Fruit fly (Drosophila melanogaster) whole organism, embryonic: ENCODE data around the gene CG10300.

Experiments used
- Aef1 ChIP-seq: fragments of 200-800 bp; sonication (Bioruptor generic); IDR thresholded peaks from 3 replicates; pipeline ENCODE4 v1.3.6; 2022; ENCODE audit warnings: missing biosample characterization, missing genetic modification characterization
- Atf6 ChIP-seq: fragments of 200-800 bp; sonication (Bioruptor generic); IDR thresholded peaks from 2 replicates; pipeline ENCODE4 v1.3.6; 2022; ENCODE audit warnings: missing biosample characterization, missing genetic modification characterization
- CG10267 ChIP-seq: fragments of 200-800 bp; sonication (Bioruptor generic); optimal IDR thresholded peaks from 2 replicates; lab custom pipeline; 2018; ENCODE audit warnings: missing biosample characterization, mild to moderate bottlenecking, missing genetic modification characterization, moderate library complexity
- CG11093 ChIP-seq: fragments of 200-800 bp; sonication (Bioruptor generic); IDR thresholded peaks from 3 replicates; pipeline ENCODE4 v1.3.6; 2022; ENCODE audit warnings: missing biosample characterization, missing genetic modification characterization
- CG12071 ChIP-seq: fragments of 200-800 bp; sonication (Bioruptor generic); optimal IDR thresholded peaks from 3 replicates; lab custom pipeline; 2018; ENCODE audit warnings: missing biosample characterization, mild to moderate bottlenecking, missing genetic modification characterization
- CG14860 ChIP-seq: fragments of 200-800 bp; sonication (Bioruptor generic); IDR thresholded peaks from 3 replicates; pipeline ENCODE4 v1.3.6; 2022; ENCODE audit warnings: missing biosample characterization, missing genetic modification characterization; ENCODE audit not compliant: partially characterized antibody
- CG14965 ChIP-seq: fragments of 200-800 bp; sonication (Bioruptor generic); optimal IDR thresholded peaks from 2 replicates; lab custom pipeline; 2016; ENCODE audit warnings: missing biosample characterization, missing genetic modification characterization, borderline replicate concordance
- CG15073 ChIP-seq: fragments of 200-800 bp; sonication (Bioruptor generic); optimal IDR thresholded peaks from 2 replicates; lab custom pipeline; 2016; ENCODE audit warnings: missing biosample characterization, missing genetic modification characterization
- CG15514 ChIP-seq: fragments of 200-800 bp; sonication (Bioruptor generic); optimal IDR thresholded peaks from 3 replicates; lab custom pipeline; 2017; ENCODE audit warnings: missing biosample characterization, missing genetic modification characterization, mild to moderate bottlenecking, moderate library complexity, missing genetic modification reagents
- CG17361 ChIP-seq: fragments of 200-800 bp; sonication (Bioruptor generic); IDR thresholded peaks from 3 replicates; pipeline ENCODE4 v1.3.6; 2022; ENCODE audit warnings: missing biosample characterization, missing genetic modification characterization
- CG18619 ChIP-seq: fragments of 200-800 bp; sonication (Bioruptor generic); optimal IDR thresholded peaks from 3 replicates; lab custom pipeline; 2017; ENCODE audit warnings: missing biosample characterization, mild to moderate bottlenecking, missing genetic modification characterization
- CG2129 ChIP-seq: fragments of 200-800 bp; sonication (Bioruptor generic); IDR thresholded peaks from 2 replicates; pipeline ENCODE4 v1.3.6; 2022; ENCODE audit warnings: missing biosample characterization, missing genetic modification characterization; ENCODE audit not compliant: partially characterized antibody
- CG31224 ChIP-seq: fragments of 200-800 bp; sonication (Bioruptor generic); IDR thresholded peaks from 2 replicates; pipeline ENCODE4 v1.3.6; 2022; ENCODE audit warnings: missing biosample characterization, missing genetic modification characterization
- CG4282 ChIP-seq: fragments of 200-800 bp; sonication (Bioruptor generic); optimal IDR thresholded peaks from 2 replicates; lab custom pipeline; 2016; ENCODE audit warnings: missing biosample characterization, missing genetic modification characterization
- CG4617 ChIP-seq: fragments of 200-800 bp; sonication (Bioruptor generic); optimal IDR thresholded peaks from 3 replicates; lab custom pipeline; 2016; ENCODE audit warnings: missing biosample characterization, missing genetic modification characterization, borderline replicate concordance
- CG6791 ChIP-seq: fragments of 200-800 bp; sonication (Bioruptor generic); IDR thresholded peaks from 3 replicates; pipeline ENCODE4 v1.3.6; 2022; ENCODE audit warnings: missing biosample characterization, missing genetic modification characterization; ENCODE audit not compliant: partially characterized antibody
- CG8924 ChIP-seq: fragments of 200-800 bp; optimal IDR thresholded peaks from 3 replicates; lab custom pipeline; 2019; ENCODE audit warnings: missing biosample characterization, mild to moderate bottlenecking, missing genetic modification characterization, moderate library complexity
- Dek ChIP-seq: fragments of 200-800 bp; sonication (Bioruptor generic); optimal IDR thresholded peaks from 3 replicates; lab custom pipeline; 2019; ENCODE audit warnings: missing biosample characterization, mild to moderate bottlenecking, missing genetic modification characterization, moderate library complexity
- Fer2 ChIP-seq: fragments of 200-800 bp; sonication (Bioruptor generic); optimal IDR thresholded peaks from 2 replicates; lab custom pipeline; 2018; ENCODE audit warnings: missing biosample characterization, mild to moderate bottlenecking, missing genetic modification characterization, moderate library complexity
- HLH4C ChIP-seq: fragments of 200-800 bp; sonication (Bioruptor generic); IDR thresholded peaks from 3 replicates; pipeline ENCODE4 v1.3.6; 2022; ENCODE audit warnings: missing biosample characterization, missing genetic modification characterization; ENCODE audit not compliant: partially characterized antibody
- HLH54F ChIP-seq: fragments of 200-800 bp; sonication (Bioruptor generic); optimal IDR thresholded peaks from 3 replicates; lab custom pipeline; 2016; ENCODE audit warnings: missing biosample characterization, missing genetic modification characterization
- Hr39 ChIP-seq: fragments of >200 bp; optimal IDR thresholded peaks from 2 replicates; lab custom pipeline; 2017
- Hr51 ChIP-seq, 2 experiments: fragments of 200-800 bp; sonication (Bioruptor generic); optimal IDR thresholded peaks; 2 replicates in 1 of 2; 3 replicates in 1 of 2; lab custom pipeline; 2016 to 2018; ENCODE audit warnings: missing biosample characterization in 2 of 2, missing genetic modification characterization in 2 of 2, mild to moderate bottlenecking in 1 of 2, moderate library complexity in 1 of 2
- Med ChIP-seq: fragments of 200-800 bp; sonication (Bioruptor generic); peaks from one replicate; lab custom pipeline; 2016; ENCODE audit warnings: missing biosample characterization, missing genetic modification characterization, mild to moderate bottlenecking, inconsistent platforms, moderate library complexity
- Nf-YA ChIP-seq: fragments of 200-800 bp; sonication (Bioruptor generic); IDR thresholded peaks from 2 replicates; pipeline ENCODE4 v1.3.6; 2022; ENCODE audit warnings: missing biosample characterization, missing genetic modification characterization
- Ravus ChIP-seq: fragments of 200-800 bp; sonication (Bioruptor generic); IDR thresholded peaks from 2 replicates; pipeline ENCODE4 v1.3.6; 2022; ENCODE audit warnings: missing biosample characterization, missing genetic modification characterization
- Rx ChIP-seq: fragments of 200-800 bp; sonication (Bioruptor generic); IDR thresholded peaks from 2 replicates; pipeline ENCODE4 v1.3.6; 2022; ENCODE audit warnings: missing biosample characterization, missing genetic modification characterization
- Sry-δ ChIP-seq: fragments of 200-800 bp; sonication (Bioruptor generic); optimal IDR thresholded peaks from 2 replicates; lab custom pipeline; 2016; ENCODE audit warnings: missing biosample characterization, missing genetic modification characterization
- croc ChIP-seq: fragments of 200-800 bp; sonication (Bioruptor generic); conservative IDR thresholded peaks from 3 replicates; pipeline ENCODE4 v1.3.6; 2022; ENCODE audit warnings: missing biosample characterization, missing genetic modification characterization
- dmrt11E ChIP-seq: fragments of 200-800 bp; sonication (Bioruptor generic); optimal IDR thresholded peaks from 3 replicates; lab custom pipeline; 2018; ENCODE audit warnings: missing biosample characterization, mild to moderate bottlenecking, missing genetic modification characterization, moderate library complexity
- fd96Cb ChIP-seq: fragments of 200-800 bp; sonication (Bioruptor generic); optimal IDR thresholded peaks from 2 replicates; lab custom pipeline; 2018; ENCODE audit warnings: missing biosample characterization, mild to moderate bottlenecking, missing genetic modification characterization, moderate library complexity
- gcm2 ChIP-seq: fragments of 200-800 bp; sonication (Bioruptor generic); optimal IDR thresholded peaks from 2 replicates; lab custom pipeline; 2016; ENCODE audit warnings: missing biosample characterization, missing genetic modification characterization
- gfzf ChIP-seq: fragments of 200-800 bp; sonication (Bioruptor generic); optimal IDR thresholded peaks from 2 replicates; lab custom pipeline; 2016; ENCODE audit warnings: missing biosample characterization, mild to moderate bottlenecking, missing genetic modification characterization, moderate library complexity
- h ChIP-seq: fragments of >200 bp; optimal IDR thresholded peaks from 2 replicates; lab custom pipeline; 2017
- jigr1 ChIP-seq: fragments of 200-800 bp; sonication (Bioruptor generic); IDR thresholded peaks from 3 replicates; pipeline ENCODE4 v1.3.6; 2022; ENCODE audit warnings: missing biosample characterization, missing genetic modification characterization
- nerfin-2 ChIP-seq: fragments of 200-800 bp; sonication (Bioruptor generic); IDR thresholded peaks from 2 replicates; pipeline ENCODE4 v1.3.6; 2022; ENCODE audit warnings: missing biosample characterization, missing genetic modification characterization; ENCODE audit not compliant: partially characterized antibody
- pho ChIP-seq: fragments of 200-800 bp; sonication (Bioruptor generic); optimal IDR thresholded peaks from 2 replicates; lab custom pipeline; 2016; ENCODE audit warnings: missing biosample characterization, missing genetic modification characterization
- salm ChIP-seq: fragments of 200-800 bp; sonication (Bioruptor generic); optimal IDR thresholded peaks from 2 replicates; lab custom pipeline; 2018; ENCODE audit warnings: missing biosample characterization, mild to moderate bottlenecking, missing genetic modification characterization
- schlank ChIP-seq: fragments of 200-800 bp; sonication (Bioruptor generic); optimal IDR thresholded peaks from 2 replicates; lab custom pipeline; 2018; ENCODE audit warnings: missing biosample characterization, mild to moderate bottlenecking, missing genetic modification characterization
- scrt ChIP-seq: fragments of 200-800 bp; sonication (Bioruptor generic); optimal IDR thresholded peaks from 2 replicates; lab custom pipeline; 2018; ENCODE audit warnings: missing biosample characterization, mild to moderate bottlenecking, missing genetic modification characterization, moderate library complexity
- sd ChIP-seq: fragments of 200-800 bp; sonication (Bioruptor generic); optimal IDR thresholded peaks from 3 replicates; lab custom pipeline; 2018; ENCODE audit warnings: missing biosample characterization, mild to moderate bottlenecking, missing genetic modification characterization, moderate library complexity
- sim ChIP-seq: fragments of 200-800 bp; sonication (Bioruptor generic); IDR thresholded peaks from 2 replicates; pipeline ENCODE4 v1.3.6; 2022; ENCODE audit warnings: missing biosample characterization, missing genetic modification characterization
- sr ChIP-seq: fragments of 200-800 bp; sonication (Bioruptor generic); IDR thresholded peaks from 3 replicates; pipeline ENCODE4 v1.3.6; 2022; ENCODE audit warnings: missing biosample characterization, missing genetic modification characterization
- stc ChIP-seq: fragments of 200-800 bp; sonication (Bioruptor generic); IDR thresholded peaks from 2 replicates; pipeline ENCODE4 v1.3.6; 2022; ENCODE audit warnings: missing biosample characterization, missing genetic modification characterization
- tap ChIP-seq: fragments of 200-800 bp; optimal IDR thresholded peaks from 3 replicates; lab custom pipeline; 2019; ENCODE audit warnings: missing biosample characterization, mild to moderate bottlenecking, missing genetic modification characterization, moderate library complexity
- tio ChIP-seq: fragments of 200-800 bp; sonication (Bioruptor generic); optimal IDR thresholded peaks from 2 replicates; lab custom pipeline; 2017; ENCODE audit warnings: missing biosample characterization, missing genetic modification characterization, inconsistent platforms
- trem ChIP-seq: fragments of 200-800 bp; optimal IDR thresholded peaks from 3 replicates; lab custom pipeline; 2019; ENCODE audit warnings: missing biosample characterization, mild to moderate bottlenecking, missing genetic modification characterization, moderate library complexity
- unpg ChIP-seq: fragments of 200-800 bp; sonication (Bioruptor generic); optimal IDR thresholded peaks from 3 replicates; lab custom pipeline; 2018; ENCODE audit warnings: missing biosample characterization, mild to moderate bottlenecking, missing genetic modification characterization, moderate library complexity

The CG10300 gene

dm6 chr3R:23678349-23679193 is 32.8 kb upstream of the CG10300 start, which contains the start of gene GILT2 (continued):
- TF ChIP-seq jigr1 (GFP tag; lab: Robert Waterston, UW), result peak; percentile 57; the same call in 2 of the 3 replicates
- TF ChIP-seq CG14965 (GFP tag; lab: Kevin White, UChicago), result no peak
- TF ChIP-seq Med (GFP tag; lab: Kevin White, UChicago), result peak; percentile 90
- peak; percentile 53 for TF ChIP-seq schlank
- TF ChIP-seq pho (GFP tag; lab: Kevin White, UChicago), result peak; percentile 60
- TF ChIP-seq scrt (GFP tag; lab: Kevin White, UChicago), result peak; percentile 82
- no peak for TF ChIP-seq h (lab: Kevin White, UChicago)
- peak; percentile 78 to 95 for TF ChIP-seq Hr51 (GFP tag; optimal IDR thresholded peaks at IDR 0.05; lab: Kevin White, UChicago)
- TF ChIP-seq CG15073, result peak; percentile 15
- TF ChIP-seq CG6791 (GFP tag; lab: Robert Waterston, UW), result no peak
- peak; percentile 11 for TF ChIP-seq Sry-δ
- TF ChIP-seq tio (GFP tag; lab: Kevin White, UChicago), result peak; percentile 77
- peak; percentile 73 for TF ChIP-seq trem (tag; lab: Kevin White, UChicago)
- peak; percentile 77 for TF ChIP-seq Rx (GFP tag; lab: Robert Waterston, UW)
- TF ChIP-seq sr, result peak; percentile 50; the same call in 2 of the 3 replicates
- TF ChIP-seq salm (tag; lab: Kevin White, UChicago), result peak; percentile 78
- TF ChIP-seq tap (tag; lab: Kevin White, UChicago), result peak; percentile 87
- peak; percentile 90 for TF ChIP-seq Aef1 (GFP tag; lab: Robert Waterston, UW)
- peak; percentile 78 for TF ChIP-seq sd (tag; lab: Kevin White, UChicago)
- peak; percentile 87 for TF ChIP-seq dmrt11E (tag; lab: Kevin White, UChicago)
- no peak for TF ChIP-seq Hr39 (lab: Kevin White, UChicago)
- peak; percentile 83 for TF ChIP-seq Ravus
- TF ChIP-seq CG4282 (GFP tag; lab: Kevin White, UChicago), result no peak
- TF ChIP-seq CG4617, result peak; percentile 61
- TF ChIP-seq Atf6 (GFP tag; lab: Robert Waterston, UW), result peak; percentile 96
- peak; percentile 72 for TF ChIP-seq gcm2 (GFP tag; lab: Kevin White, UChicago)
- peak; percentile 89 for TF ChIP-seq CG18619 (GFP tag; lab: Kevin White, UChicago)
- no peak for TF ChIP-seq gfzf (GFP tag; lab: Kevin White, UChicago)
- no peak for TF ChIP-seq CG2129 (GFP tag; lab: Robert Waterston, UW)
- no peak for TF ChIP-seq CG14860 (GFP tag; lab: Robert Waterston, UW)
- TF ChIP-seq HLH54F, result peak; percentile 46
- peak; percentile 89 for TF ChIP-seq croc (GFP tag; lab: Robert Waterston, UW)
- TF ChIP-seq CG17361 (GFP tag; lab: Robert Waterston, UW), result peak; percentile 96
- TF ChIP-seq CG12071 (GFP tag; lab: Kevin White, UChicago), result peak; percentile 63
- TF ChIP-seq stc, result peak; percentile 88
- peak; percentile 93 for TF ChIP-seq fd96Cb (tag; lab: Kevin White, UChicago)
- peak; percentile 84 for TF ChIP-seq CG11093 (GFP tag; lab: Robert Waterston, UW)
- peak; percentile 85 for TF ChIP-seq CG31224 (GFP tag; lab: Robert Waterston, UW)
- TF ChIP-seq Dek (tag; lab: Kevin White, UChicago), result peak; percentile 88
- TF ChIP-seq Nf-YA (GFP tag; lab: Robert Waterston, UW), result peak; percentile 84
- TF ChIP-seq CG15514 (GFP tag; lab: Kevin White, UChicago), result peak; percentile 85
- peak; percentile 92 for TF ChIP-seq CG8924 (tag; lab: Kevin White, UChicago)
- peak; percentile 91 for TF ChIP-seq sim (GFP tag; lab: Robert Waterston, UW)
- TF ChIP-seq nerfin-2 (GFP tag; lab: Robert Waterston, UW), result no peak
- peak; percentile 92 for TF ChIP-seq unpg (GFP tag; lab: Kevin White, UChicago)
- TF ChIP-seq Fer2 (tag; lab: Kevin White, UChicago), result peak; percentile 86
- TF ChIP-seq CG10267, result peak; percentile 87
- TF ChIP-seq HLH4C (GFP tag; lab: Robert Waterston, UW), result no peak
